Worm (Caenorhabditis elegans): ENCODE data around the gene lron-13.

ce11 chrIII:13526702-13527101, 536 bp upstream of the lron-13 start:
- TF ChIP-seq cog-1 (tag; optimal IDR thresholded peaks at IDR 0.05) (no peak), flt-1 (GFP tag; IDR thresholded peaks at IDR 0.05) (no peak)

Data from whole organism, midembryonic.